Fruit fly (Drosophila melanogaster) whole organism, adult: Measurements from ENCODE around the gene Cyp4d21.

Experiments used
- CG12768 ChIP-seq: fragments of 200-800 bp; sonication (Bioruptor generic); optimal IDR thresholded peaks from 2 replicates; lab custom pipeline; 2017; ENCODE audit warnings: missing biosample characterization, missing genetic modification characterization, mild to moderate bottlenecking, moderate library complexity, missing genetic modification reagents
- CG14711 ChIP-seq: fragments of 200-800 bp; sonication (Bioruptor generic); optimal IDR thresholded peaks from 2 replicates; lab custom pipeline; 2018; ENCODE audit warnings: missing biosample characterization, mild to moderate bottlenecking, missing genetic modification characterization, moderate library complexity
- CG33017 ChIP-seq: fragments of 200-800 bp; sonication (Bioruptor generic); optimal IDR thresholded peaks from 2 replicates; lab custom pipeline; 2018; ENCODE audit warnings: missing biosample characterization, mild to moderate bottlenecking, missing genetic modification characterization, moderate library complexity
- CG7045 ChIP-seq: fragments of 200-800 bp; sonication (Bioruptor generic); optimal IDR thresholded peaks from 2 replicates; lab custom pipeline; 2017; ENCODE audit warnings: missing biosample characterization, mild to moderate bottlenecking, missing genetic modification characterization
- CG7101 ChIP-seq: fragments of 200-800 bp; sonication (Bioruptor generic); optimal IDR thresholded peaks from 2 replicates; lab custom pipeline; 2018; ENCODE audit warnings: missing biosample characterization, mild to moderate bottlenecking, missing genetic modification characterization, moderate library complexity
- Clk ChIP-seq: fragments of 200-800 bp; sonication (Bioruptor generic); optimal IDR thresholded peaks from 2 replicates; lab custom pipeline; 2017; ENCODE audit warnings: missing biosample characterization, missing genetic modification characterization
- bab1 ChIP-seq: fragments of 200-800 bp; sonication (Bioruptor generic); optimal IDR thresholded peaks from 3 replicates; lab custom pipeline; 2019; ENCODE audit warnings: missing biosample characterization, mild to moderate bottlenecking, missing genetic modification characterization, moderate library complexity
- ovo ChIP-seq: fragments of 200-800 bp; sonication (Bioruptor generic); optimal IDR thresholded peaks from 2 replicates; lab custom pipeline; 2016; ENCODE audit warnings: missing biosample characterization, missing genetic modification characterization

DNA sequence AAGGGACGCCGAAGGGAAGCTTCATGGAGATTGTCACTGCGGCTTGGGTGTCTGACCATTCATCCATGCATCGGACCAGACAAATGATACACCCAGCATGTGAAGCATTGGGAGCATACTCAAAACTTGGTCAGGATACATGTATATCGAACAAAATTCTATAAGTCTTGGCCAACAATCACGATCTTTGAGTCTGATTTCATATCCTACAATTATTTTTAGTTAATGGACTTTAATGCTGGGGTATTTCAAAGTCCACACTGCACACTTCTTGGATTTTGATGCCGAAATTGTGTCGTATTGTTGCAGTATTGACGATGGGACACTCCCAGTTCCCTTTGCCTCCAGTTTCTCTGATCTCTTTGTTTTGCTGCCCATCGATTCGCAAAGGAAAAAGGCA, 13.8 kb downstream of the Cyp4d21 start:
- TF ChIP-seq CG12768 (GFP tag; lab: Kevin White, UChicago) (no peak), Clk (no peak), bab1 (GFP tag; lab: Kevin White, UChicago) (no peak), CG7101 (tag; lab: Kevin White, UChicago) (no peak), CG33017 (no peak), CG7045 (no peak), ovo (GFP tag; lab: Kevin White, UChicago) (no peak), CG14711 (tag; lab: Kevin White, UChicago) (no peak)
